Fruit fly (Drosophila melanogaster) whole organism, embryonic: ENCODE measurements around the gene Lztr1.

ENCODE experiments used
- BEAF-32 ChIP-seq: fragments of 200-800 bp; sonication (Bioruptor generic); optimal IDR thresholded peaks from 3 replicates; lab custom pipeline; 2017; ENCODE audit warnings: missing biosample characterization, missing genetic modification characterization, mild to moderate bottlenecking, moderate library complexity, missing genetic modification reagents
- CG10543 ChIP-seq: fragments of 200-800 bp; sonication (Bioruptor generic); optimal IDR thresholded peaks from 3 replicates; lab custom pipeline; 2017; ENCODE audit warnings: missing biosample characterization, mild to moderate bottlenecking, missing genetic modification characterization, moderate library complexity
- CG10654 ChIP-seq: fragments of 200-800 bp; sonication (Bioruptor generic); optimal IDR thresholded peaks from 2 replicates; lab custom pipeline; 2016; ENCODE audit warnings: missing biosample characterization, missing genetic modification characterization
- CG11456 ChIP-seq: fragments of 200-800 bp; sonication (Bioruptor generic); IDR thresholded peaks from 3 replicates; pipeline ENCODE4 v1.3.6; 2022; ENCODE audit warnings: missing biosample characterization, missing genetic modification characterization
- CG11560 ChIP-seq: fragments of 200-800 bp; sonication (Bioruptor generic); IDR thresholded peaks from 3 replicates; pipeline ENCODE4 v1.3.6; 2022; ENCODE audit warnings: missing biosample characterization, missing genetic modification characterization
- CG12155 ChIP-seq: fragments of 200-800 bp; sonication (Bioruptor generic); optimal IDR thresholded peaks from 3 replicates; lab custom pipeline; 2016; ENCODE audit warnings: missing biosample characterization, missing genetic modification characterization
- CG1233 ChIP-seq: fragments of 200-800 bp; sonication (Bioruptor generic); optimal IDR thresholded peaks from 4 replicates; lab custom pipeline; 2018; ENCODE audit warnings: missing biosample characterization, mild to moderate bottlenecking, missing genetic modification characterization
- CG14014 ChIP-seq: fragments of 200-800 bp; sonication (Bioruptor generic); IDR thresholded peaks from 2 replicates; pipeline ENCODE4 v1.3.6; 2022; ENCODE audit warnings: missing biosample characterization, missing genetic modification characterization
- CG15073 ChIP-seq: fragments of 200-800 bp; sonication (Bioruptor generic); optimal IDR thresholded peaks from 2 replicates; lab custom pipeline; 2016; ENCODE audit warnings: missing biosample characterization, missing genetic modification characterization
- CG1647 ChIP-seq: fragments of 200-800 bp; sonication (Bioruptor generic); optimal IDR thresholded peaks from 3 replicates; lab custom pipeline; 2016; ENCODE audit warnings: missing biosample characterization, missing genetic modification characterization
- CG17186 ChIP-seq: fragments of 200-800 bp; sonication (Bioruptor generic); optimal IDR thresholded peaks from 3 replicates; lab custom pipeline; 2017; ENCODE audit warnings: missing biosample characterization, missing genetic modification reagents, missing genetic modification characterization
- CG17568 ChIP-seq: fragments of 200-800 bp; sonication (Bioruptor generic); optimal IDR thresholded peaks from 2 replicates; lab custom pipeline; 2018; ENCODE audit warnings: missing biosample characterization, mild to moderate bottlenecking, missing genetic modification characterization, moderate library complexity
- CG18011 ChIP-seq: fragments of 200-800 bp; sonication (Bioruptor generic); optimal IDR thresholded peaks from 2 replicates; lab custom pipeline; 2017; ENCODE audit warnings: missing biosample characterization, missing genetic modification characterization, mild to moderate bottlenecking, moderate library complexity, missing genotype
- CG31224 ChIP-seq: fragments of 200-800 bp; sonication (Bioruptor generic); IDR thresholded peaks from 2 replicates; pipeline ENCODE4 v1.3.6; 2022; ENCODE audit warnings: missing biosample characterization, missing genetic modification characterization
- CG43689 ChIP-seq: fragments of 200-800 bp; sonication (Bioruptor generic); IDR thresholded peaks from 2 replicates; pipeline ENCODE4 v1.3.6; 2022; ENCODE audit warnings: missing biosample characterization, missing genetic modification characterization
- CG4707 ChIP-seq: fragments of 200-800 bp; sonication (Bioruptor generic); optimal IDR thresholded peaks from 2 replicates; lab custom pipeline; 2018; ENCODE audit warnings: missing biosample characterization, mild to moderate bottlenecking, missing genetic modification characterization, moderate library complexity
- CG4730 ChIP-seq: fragments of 200-800 bp; sonication (Bioruptor generic); IDR thresholded peaks from 2 replicates; pipeline ENCODE4 v1.3.6; 2022; ENCODE audit warnings: missing biosample characterization, missing genetic modification characterization
- CG6765 ChIP-seq: fragments of 200-800 bp; sonication (Bioruptor generic); optimal IDR thresholded peaks from 3 replicates; lab custom pipeline; 2017; ENCODE audit warnings: missing biosample characterization, mild to moderate bottlenecking, missing genetic modification characterization
- CG7357 ChIP-seq: fragments of 200-800 bp; sonication (Bioruptor generic); IDR thresholded peaks from 3 replicates; pipeline ENCODE4 v1.3.6; 2022; ENCODE audit warnings: missing biosample characterization, missing genetic modification characterization
- CG8944 ChIP-seq: fragments of 200-800 bp; sonication (Bioruptor generic); optimal IDR thresholded peaks from 3 replicates; lab custom pipeline; 2016; ENCODE audit warnings: missing biosample characterization, missing genetic modification characterization
- CG9817 ChIP-seq: fragments of 200-800 bp; sonication (Bioruptor generic); optimal IDR thresholded peaks from 2 replicates; lab custom pipeline; 2018; ENCODE audit warnings: missing biosample characterization, mild to moderate bottlenecking, missing genetic modification characterization, moderate library complexity
- Elba2 ChIP-seq: fragments of 200-800 bp; sonication (Bioruptor generic); optimal IDR thresholded peaks from 3 replicates; lab custom pipeline; 2016; ENCODE audit warnings: missing biosample characterization, missing genetic modification characterization
- Ets65A ChIP-seq: fragments of 200-800 bp; sonication (Bioruptor generic); peaks from one replicate; lab custom pipeline; 2016; ENCODE audit warnings: missing biosample characterization, missing genetic modification characterization
- Fer1 ChIP-seq: fragments of 200-800 bp; sonication (Bioruptor generic); optimal IDR thresholded peaks from 2 replicates; lab custom pipeline; 2017; ENCODE audit warnings: missing biosample characterization, mild to moderate bottlenecking, missing genetic modification characterization
- GATAe ChIP-seq: fragments of 200-800 bp; sonication (Bioruptor generic); conservative IDR thresholded peaks from 2 replicates; pipeline ENCODE4 v1.3.6; 2022; ENCODE audit warnings: missing biosample characterization, missing genetic modification characterization
- HHEX ChIP-seq: fragments of 200-800 bp; sonication (Bioruptor generic); optimal IDR thresholded peaks from 3 replicates; lab custom pipeline; 2017; ENCODE audit warnings: missing biosample characterization, mild to moderate bottlenecking, missing genetic modification characterization, missing genetic modification reagents
- Hr39 ChIP-seq: fragments of >200 bp; optimal IDR thresholded peaks from 2 replicates; lab custom pipeline; 2017
- Hsf ChIP-seq: fragments of 200-800 bp; sonication (Bioruptor generic); optimal IDR thresholded peaks from 3 replicates; lab custom pipeline; 2016; ENCODE audit warnings: missing biosample characterization, missing genetic modification characterization
- Jarid2 ChIP-seq: fragments of 200-800 bp; sonication (Bioruptor generic); optimal IDR thresholded peaks from 3 replicates; lab custom pipeline; 2017; ENCODE audit warnings: mild to moderate bottlenecking, missing biosample characterization, missing genetic modification reagents, missing genetic modification characterization
- MBD-R2 ChIP-seq: fragments of 200-800 bp; sonication (Bioruptor generic); IDR thresholded peaks from 2 replicates; pipeline ENCODE4 v1.3.6; 2022; ENCODE audit warnings: missing biosample characterization, missing genetic modification characterization
- MTF-1 ChIP-seq: fragments of 200-800 bp; sonication (Bioruptor generic); optimal IDR thresholded peaks from 2 replicates; lab custom pipeline; 2018; ENCODE audit warnings: missing biosample characterization, mild to moderate bottlenecking, missing genetic modification characterization, borderline replicate concordance
- Meics ChIP-seq: fragments of 200-800 bp; sonication (Bioruptor generic); optimal IDR thresholded peaks from 2 replicates; lab custom pipeline; 2017; ENCODE audit warnings: missing biosample characterization, mild to moderate bottlenecking, missing genetic modification characterization
- Rfx ChIP-seq: fragments of 200-800 bp; sonication (Bioruptor generic); IDR thresholded peaks from 2 replicates; pipeline ENCODE4 v1.3.6; 2022; ENCODE audit warnings: missing biosample characterization, missing genetic modification characterization
- Sox102F ChIP-seq: fragments of 200-800 bp; sonication (Bioruptor generic); optimal IDR thresholded peaks from 2 replicates; lab custom pipeline; 2018; ENCODE audit warnings: missing biosample characterization, mild to moderate bottlenecking, missing genetic modification characterization, moderate library complexity
- TFAM ChIP-seq: fragments of 200-800 bp; sonication (Bioruptor generic); optimal IDR thresholded peaks from 2 replicates; lab custom pipeline; 2017; ENCODE audit warnings: missing biosample characterization, missing genetic modification characterization, inconsistent platforms
- abd-A ChIP-seq: fragments of 200-800 bp; sonication (Bioruptor generic); optimal IDR thresholded peaks from 3 replicates; lab custom pipeline; 2019; ENCODE audit warnings: missing biosample characterization, mild to moderate bottlenecking, missing genetic modification characterization, moderate library complexity
- ap ChIP-seq: fragments of 200-800 bp; sonication (Bioruptor generic); IDR thresholded peaks from 2 replicates; pipeline ENCODE4 v1.3.6; 2022; ENCODE audit warnings: missing biosample characterization, missing genetic modification characterization
- bbx ChIP-seq: fragments of 200-800 bp; sonication (Bioruptor generic); IDR thresholded peaks from 2 replicates; pipeline ENCODE4 v1.3.6; 2022; ENCODE audit warnings: missing biosample characterization, missing genetic modification characterization; ENCODE audit not compliant: partially characterized antibody
- chn ChIP-seq: fragments of 200-800 bp; sonication (Bioruptor generic); optimal IDR thresholded peaks from 2 replicates; lab custom pipeline; 2016; ENCODE audit warnings: missing biosample characterization, missing genetic modification characterization
- fd96Cb ChIP-seq: fragments of 200-800 bp; sonication (Bioruptor generic); optimal IDR thresholded peaks from 2 replicates; lab custom pipeline; 2018; ENCODE audit warnings: missing biosample characterization, mild to moderate bottlenecking, missing genetic modification characterization, moderate library complexity
- gem ChIP-seq: fragments of 200-800 bp; sonication (Bioruptor generic); optimal IDR thresholded peaks from 2 replicates; lab custom pipeline; 2019; ENCODE audit warnings: missing biosample characterization, mild to moderate bottlenecking, missing genetic modification characterization, moderate library complexity
- gro ChIP-seq: fragments of 200-800 bp; sonication (Bioruptor generic); optimal IDR thresholded peaks from 2 replicates; lab custom pipeline; 2016; ENCODE audit warnings: missing biosample characterization, missing genetic modification characterization
- ind ChIP-seq: fragments of 200-800 bp; sonication (Bioruptor generic); optimal IDR thresholded peaks from 3 replicates; lab custom pipeline; 2016; ENCODE audit warnings: missing biosample characterization, missing genetic modification characterization
- ken ChIP-seq: fragments of 200-800 bp; sonication (Bioruptor generic); IDR thresholded peaks from 3 replicates; pipeline ENCODE4 v1.3.6; 2022; ENCODE audit warnings: missing biosample characterization, missing genetic modification characterization
- lmd ChIP-seq: fragments of 200-800 bp; sonication (Bioruptor generic); IDR thresholded peaks from 2 replicates; pipeline ENCODE4 v1.3.6; 2022; ENCODE audit warnings: missing biosample characterization, missing genetic modification characterization
- lola ChIP-seq, 3 experiments: fragments of >200 bp in 2 of 3; fragments of 200-800 bp in 1 of 3; sonication (Bioruptor generic) in 1 of 3; optimal IDR thresholded peaks; 2 replicates each; lab custom pipeline; 2017 to 2019; ENCODE audit warnings: missing biosample characterization in 3 of 3, missing genetic modification characterization in 3 of 3, mild to moderate bottlenecking in 1 of 3, moderate library complexity in 1 of 3
- luna ChIP-seq: fragments of 200-800 bp; sonication (Bioruptor generic); optimal IDR thresholded peaks from 2 replicates; lab custom pipeline; 2016; ENCODE audit warnings: missing biosample characterization, missing genetic modification characterization
- mam ChIP-seq: fragments of 200-800 bp; sonication (Bioruptor generic); optimal IDR thresholded peaks from 3 replicates; lab custom pipeline; 2016; ENCODE audit warnings: missing biosample characterization, missing genetic modification characterization
- sob ChIP-seq: fragments of 200-800 bp; sonication (Bioruptor generic); IDR thresholded peaks from 2 replicates; pipeline ENCODE4 v1.3.6; 2022; ENCODE audit warnings: missing biosample characterization, missing genetic modification characterization
- tin ChIP-seq: fragments of 200-800 bp; sonication (Bioruptor generic); optimal IDR thresholded peaks from 3 replicates; lab custom pipeline; 2016; ENCODE audit warnings: missing biosample characterization, missing genetic modification characterization
- yki ChIP-seq: fragments of >200 bp; optimal IDR thresholded peaks from 3 replicates; lab custom pipeline; 2018
- zfh2 ChIP-seq: fragments of 200-800 bp; sonication (Bioruptor generic); optimal IDR thresholded peaks from 2 replicates; lab custom pipeline; 2016; ENCODE audit warnings: missing biosample characterization, missing genetic modification characterization

Gene Lztr1

DNA sequence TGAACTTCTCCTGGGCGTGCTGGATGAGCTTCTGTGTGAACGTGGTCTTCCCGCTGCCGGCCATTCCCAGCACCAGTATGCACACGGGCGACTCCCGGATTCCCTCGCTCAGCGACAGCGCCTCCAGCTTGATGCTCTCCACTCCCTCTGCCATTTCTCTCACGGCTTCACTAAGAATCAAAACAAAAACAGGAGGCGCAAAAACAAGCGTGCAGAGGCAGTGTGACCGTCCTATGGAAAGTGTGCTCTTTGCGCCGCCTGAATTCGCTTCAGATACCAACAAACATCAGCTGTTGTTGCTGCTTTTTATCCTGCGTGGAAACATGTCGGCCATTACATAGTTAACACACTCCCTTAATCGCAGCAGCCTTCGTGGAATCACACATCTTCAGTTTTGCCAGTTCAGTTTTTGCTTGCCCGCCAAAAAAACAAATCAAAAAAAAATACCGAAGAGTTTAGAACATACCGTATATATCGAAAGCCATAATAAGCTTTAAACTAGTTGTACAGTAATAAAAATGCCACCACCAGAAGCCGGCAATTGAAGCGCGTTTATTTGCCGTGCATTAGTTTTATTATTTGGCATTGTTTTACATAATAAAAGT, 13.3 kb upstream of the Lztr1 start, which contains the start of the genes CG3704 and mus81 (continued):
- TF ChIP-seq CG6765 (GFP tag; lab: Kevin White, UChicago) (no peak), luna (GFP tag; lab: Kevin White, UChicago) (no peak), CG4707 (GFP tag; lab: Kevin White, UChicago) (no peak), CG11560 (tag; lab: Robert Waterston, UW) (no peak), CG9817 (tag; lab: Kevin White, UChicago) (no peak), Fer1 (no peak), gem (no peak), CG10654 (GFP tag; lab: Kevin White, UChicago) (no peak), CG43689 (no peak), Meics (GFP tag; lab: Kevin White, UChicago) (no peak), Hr39 (lab: Kevin White, UChicago) (no peak), CG7357 (GFP tag; lab: Robert Waterston, UW) (no peak), CG18011 (GFP tag; lab: Kevin White, UChicago) (no peak), CG11456 (no peak), zfh2 (GFP tag; lab: Kevin White, UChicago) (no peak), CG17568 (no peak), CG1233 (GFP tag; lab: Kevin White, UChicago) (no peak), yki (lab: Kevin White, UChicago) (no peak), ken (no peak), Elba2 (GFP tag; lab: Kevin White, UChicago) (no peak), ap (GFP tag; lab: Robert Waterston, UW) (no peak), MTF-1 (GFP tag; lab: Kevin White, UChicago) (no peak), GATAe (GFP tag; lab: Robert Waterston, UW) (no peak), Hsf (peak; percentile 4), CG4730 (GFP tag; lab: Robert Waterston, UW) (no peak), Sox102F (GFP tag; lab: Kevin White, UChicago) (no peak), CG12155 (GFP tag; lab: Kevin White, UChicago) (no peak), gro (GFP tag; lab: Kevin White, UChicago) (no peak), BEAF-32 (GFP tag; lab: Kevin White, UChicago) (peak; percentile 77), CG14014 (GFP tag; lab: Robert Waterston, UW) (no peak), abd-A (no peak), CG10543 (GFP tag; lab: Kevin White, UChicago) (no peak), Jarid2 (GFP tag; lab: Kevin White, UChicago) (no peak), CG17186 (GFP tag; lab: Kevin White, UChicago) (peak; percentile 96), TFAM (no peak), lola (GFP tag; optimal IDR thresholded peaks at IDR 0.05; lab: Kevin White, UChicago) (no peak), fd96Cb (tag; lab: Kevin White, UChicago) (no peak), bbx (GFP tag; lab: Robert Waterston, UW) (no peak), lmd (no peak), CG8944 (GFP tag; lab: Kevin White, UChicago) (no peak), chn (GFP tag; lab: Kevin White, UChicago) (no peak), MBD-R2 (peak; percentile 57), HHEX (GFP tag; lab: Kevin White, UChicago) (no peak), tin (no peak), mam (GFP tag; lab: Kevin White, UChicago) (no peak), sob (no peak), CG31224 (GFP tag; lab: Robert Waterston, UW) (no peak), Ets65A (GFP tag; lab: Kevin White, UChicago) (peak; percentile 10), CG15073 (GFP tag; lab: Kevin White, UChicago) (no peak), CG1647 (GFP tag; lab: Kevin White, UChicago) (no peak), ind (no peak), Rfx (GFP tag; lab: Robert Waterston, UW) (no peak)
